Fruit fly (Drosophila melanogaster): ENCODE data around the gene Spn.

Spn gene

DNA sequence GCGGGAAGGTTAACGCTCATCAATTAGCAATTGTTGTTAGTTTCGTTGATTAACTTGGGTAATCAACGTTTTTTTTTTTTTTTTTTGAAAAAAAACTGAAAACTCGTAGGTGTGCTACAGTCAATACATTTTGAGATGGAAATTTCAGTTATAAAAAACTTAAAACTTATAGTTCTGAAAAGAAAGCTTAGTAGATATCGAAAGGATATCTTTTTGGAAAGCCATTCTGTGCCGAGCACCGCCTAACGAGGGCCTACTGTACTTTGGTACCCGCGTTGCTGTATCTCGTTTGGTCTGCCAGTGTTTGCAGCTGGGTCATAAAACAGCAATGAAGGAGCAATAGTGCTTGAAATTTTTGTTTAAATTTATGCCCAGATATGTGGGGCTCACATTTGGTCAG, 17.9 kb upstream of the Spn start (continued):
- TF ChIP-seq Bteb2 (GFP tag; optimal IDR thresholded peaks at IDR 0.05), result no peak
- TF ChIP-seq hkb (optimal IDR thresholded peaks at IDR 0.05), result no peak
- peak; percentile 37; the same call in 1 of the 2 replicates for TF ChIP-seq hkb (GFP tag; IDR thresholded peaks at IDR 0.05)
- peak; percentile 62 for TF ChIP-seq ranshi (GFP tag; IDR thresholded peaks at IDR 0.05)
- peak; percentile 23 for TF ChIP-seq mam (GFP tag; optimal IDR thresholded peaks at IDR 0.05)
- no peak for TF ChIP-seq CG10209 (GFP tag; optimal IDR thresholded peaks at IDR 0.05)
- TF ChIP-seq fd64A (GFP tag; optimal IDR thresholded peaks at IDR 0.05), result no peak
- no peak for TF ChIP-seq btn (GFP tag; optimal IDR thresholded peaks at IDR 0.05)
- TF ChIP-seq CG30403 (GFP tag; optimal IDR thresholded peaks at IDR 0.05), result no peak
- TF ChIP-seq Mes4 (GFP tag; optimal IDR thresholded peaks at IDR 0.05), result no peak
- no peak for TF ChIP-seq Mad (GFP tag; optimal IDR thresholded peaks at IDR 0.05)
- no peak for TF ChIP-seq vnd (GFP tag; IDR thresholded peaks at IDR 0.05; ENCODE audit: partially characterized antibody)
- no peak for TF ChIP-seq vfl (GFP tag; optimal IDR thresholded peaks at IDR 0.05)
- peak; percentile 90 for TF ChIP-seq Ets65A (GFP tag)
- peak; percentile 59 for TF ChIP-seq Nf-YA (GFP tag; IDR thresholded peaks at IDR 0.05)
- no peak for TF ChIP-seq z (GFP tag; IDR thresholded peaks at IDR 0.05)
- TF ChIP-seq BtbVII (GFP tag; optimal IDR thresholded peaks at IDR 0.05), result no peak
- TF ChIP-seq Dad (GFP tag; optimal IDR thresholded peaks at IDR 0.05), result no peak
- TF ChIP-seq mld (GFP tag; IDR thresholded peaks at IDR 0.05; ENCODE audit: partially characterized antibody), result no peak
- no peak for TF ChIP-seq ato (GFP tag; IDR thresholded peaks at IDR 0.05; ENCODE audit: partially characterized antibody)
- peak; percentile 23 for TF ChIP-seq CG15514 (GFP tag; optimal IDR thresholded peaks at IDR 0.05)
- no peak for TF ChIP-seq CG17568 (GFP tag; optimal IDR thresholded peaks at IDR 0.05)
- no peak for TF ChIP-seq Kr (GFP tag; optimal IDR thresholded peaks at IDR 0.05)
- no peak for TF ChIP-seq dimm (GFP tag; IDR thresholded peaks at IDR 0.05)
- no peak for TF ChIP-seq CG7963 (GFP tag; IDR thresholded peaks at IDR 0.05; ENCODE audit: partially characterized antibody)
- no peak for TF ChIP-seq Dek (tag; optimal IDR thresholded peaks at IDR 0.05)
- TF ChIP-seq CG4424 (GFP tag; optimal IDR thresholded peaks at IDR 0.05), result peak; percentile 15
- TF ChIP-seq mirr (GFP tag; optimal IDR thresholded peaks at IDR 0.05), result no peak
- no peak for TF ChIP-seq CG6765 (GFP tag; optimal IDR thresholded peaks at IDR 0.05)
- TF ChIP-seq ssp (GFP tag; IDR thresholded peaks at IDR 0.05), result peak; percentile 36; the same call in 1 of the 2 replicates
- TF ChIP-seq CG4328 (GFP tag; optimal IDR thresholded peaks at IDR 0.05), result no peak
- TF ChIP-seq ftz-f1 (GFP tag; optimal IDR thresholded peaks at IDR 0.05), result no peak
- TF ChIP-seq CG12391 (tag; optimal IDR thresholded peaks at IDR 0.05), result no peak
- no peak for TF ChIP-seq CG3847 (GFP tag; IDR thresholded peaks at IDR 0.05)
- no peak for TF ChIP-seq her (GFP tag; optimal IDR thresholded peaks at IDR 0.05)
- no peak for TF ChIP-seq CG16815 (GFP tag; optimal IDR thresholded peaks at IDR 0.05)
- no peak for TF ChIP-seq kni (GFP tag; optimal IDR thresholded peaks at IDR 0.05)
- TF ChIP-seq ems (GFP tag; optimal IDR thresholded peaks at IDR 0.05), result no peak
- TF ChIP-seq CG9437 (GFP tag; optimal IDR thresholded peaks at IDR 0.05), result no peak
- TF ChIP-seq fd96Cb (tag; optimal IDR thresholded peaks at IDR 0.05), result peak; percentile 25
- TF ChIP-seq CG6175 (GFP tag; IDR thresholded peaks at IDR 0.05), result no peak
- no peak for TF ChIP-seq CG31388 (GFP tag; optimal IDR thresholded peaks at IDR 0.05)
- TF ChIP-seq PHDP (tag; optimal IDR thresholded peaks at IDR 0.05), result no peak
- no peak for TF ChIP-seq NC2α (GFP tag; optimal IDR thresholded peaks at IDR 0.05)
- peak; percentile 1 for TF ChIP-seq CG3995 (GFP tag; optimal IDR thresholded peaks at IDR 0.05)
- no peak for TF ChIP-seq Doc3 (GFP tag; IDR thresholded peaks at IDR 0.05; ENCODE audit: partially characterized antibody)
- TF ChIP-seq Gsc (GFP tag; IDR thresholded peaks at IDR 0.05), result no peak
- no peak for TF ChIP-seq MESR4 (GFP tag; optimal IDR thresholded peaks at IDR 0.05)
- no peak for TF ChIP-seq CG11723 (GFP tag; optimal IDR thresholded peaks at IDR 0.05)
- TF ChIP-seq CG17912 (GFP tag; optimal IDR thresholded peaks at IDR 0.05), result no peak
- TF ChIP-seq wek (GFP tag; optimal IDR thresholded peaks at IDR 0.05), result no peak
- no peak for TF ChIP-seq CG12071 (GFP tag; optimal IDR thresholded peaks at IDR 0.05)
